Fruit fly (Drosophila melanogaster): ENCODE results near the gene Rbp.

DNA sequence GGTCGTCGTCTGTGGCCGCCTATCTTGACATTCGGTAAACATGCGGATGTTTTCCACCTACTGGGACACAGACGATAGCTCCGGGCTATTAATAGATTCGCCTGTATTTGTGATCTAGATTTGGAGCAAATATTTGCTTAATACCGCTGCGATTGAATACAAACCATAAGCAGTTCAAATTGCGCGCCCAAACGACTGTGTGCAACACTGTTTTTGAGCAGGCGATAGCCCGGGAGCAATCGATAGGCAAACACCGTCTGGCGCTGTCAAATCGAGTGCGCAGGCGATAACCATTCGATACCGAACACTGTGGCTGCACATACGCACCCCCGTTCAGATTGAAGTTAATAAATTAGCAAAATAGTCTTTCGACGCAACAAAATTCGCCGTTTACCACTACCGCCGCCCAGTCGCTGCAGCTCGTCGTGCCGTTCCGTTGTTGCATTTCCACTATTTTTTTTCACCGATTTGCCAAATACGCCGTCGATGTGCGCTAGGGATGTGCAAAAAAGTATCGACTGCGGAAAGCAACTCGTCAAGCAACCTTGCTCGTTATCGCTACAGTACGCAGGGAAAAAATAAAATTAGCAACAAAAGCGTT, 33.8 kb downstream of the Rbp start, which contains the start of gene Atx2:
- TF ChIP-seq CG8478 (optimal IDR thresholded peaks at IDR 0.05) (no peak), CTCF (optimal IDR thresholded peaks at IDR 0.05) (peak; percentile 36 to 41)
